Worm (Caenorhabditis elegans): Measurements from ENCODE around the gene mcm-3AP.
A peak's percentile ranks its signal among the peaks of the same experiment; 100 is the strongest.

Gene mcm-3AP

ce11 chrIV:7994715-7995114 is 46.2 kb downstream of the mcm-3AP start:
- TF ChIP-seq nhr-28 (tag; optimal IDR thresholded peaks at IDR 0.05) (no peak), nhr-12 (tag; optimal IDR thresholded peaks at IDR 0.05) (no peak), unc-39 (tag; optimal IDR thresholded peaks at IDR 0.05) (no peak), hlh-1 (tag; optimal IDR thresholded peaks at IDR 0.05) (no peak), ces-1 (GFP tag; optimal IDR thresholded peaks at IDR 0.05) (no peak), ham-2 (GFP tag; optimal IDR thresholded peaks at IDR 0.05) (no peak), tbx-8 (GFP tag; optimal IDR thresholded peaks at IDR 0.05) (no peak), ceh-83 (GFP tag; optimal IDR thresholded peaks at IDR 0.05) (no peak), flh-1 (GFP tag; optimal IDR thresholded peaks at IDR 0.05) (no peak), mls-2 (tag; optimal IDR thresholded peaks at IDR 0.05) (no peak), ceh-39 (tag; optimal IDR thresholded peaks at IDR 0.05) (no peak)

DNA sequence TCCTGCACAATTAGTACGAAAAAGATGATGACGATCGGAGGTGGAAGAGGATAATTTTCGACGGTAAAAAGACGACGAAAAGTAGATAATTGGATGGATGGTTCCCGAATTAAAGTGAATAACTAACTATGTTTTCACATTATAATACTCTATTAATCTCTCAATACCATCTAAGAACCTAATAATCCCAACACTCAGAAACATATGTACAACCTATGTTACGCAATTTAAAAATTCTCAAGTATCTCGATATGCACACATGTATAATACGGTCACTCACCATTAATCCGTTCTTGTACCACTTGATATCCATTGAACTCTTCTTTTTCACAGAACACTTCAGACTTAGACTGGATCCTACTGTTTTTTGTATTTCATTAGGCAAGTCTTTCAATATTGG is 52.3 kb downstream of the mcm-3AP start:
- peak; percentile 38 for TF ChIP-seq zip-8 (tag; optimal IDR thresholded peaks at IDR 0.05)
- TF ChIP-seq nhr-2 (tag; optimal IDR thresholded peaks at IDR 0.05): peak; percentile 85
- no peak for TF ChIP-seq sem-2 (GFP tag; optimal IDR thresholded peaks at IDR 0.05)

All from whole organism, mixed stage, embryonic.